Worm (Caenorhabditis elegans) whole organism, late embryonic: ENCODE data around the gene scl-7.

ENCODE experiments used
- C08G9.2 ChIP-seq: sonication (generic microtip); optimal IDR thresholded peaks from 2 replicates; lab custom pipeline; 2016; ENCODE audit warnings: mild to moderate bottlenecking, missing genetic modification characterization, moderate library complexity, missing compliant biosample characterization
- F13H6.1 ChIP-seq: sonication (generic microtip); optimal IDR thresholded peaks from 2 replicates; lab custom pipeline; 2016; ENCODE audit warnings: missing genetic modification characterization, missing compliant biosample characterization
- Y22D7AL.16 ChIP-seq: sonication (generic microtip); optimal IDR thresholded peaks from 2 replicates; lab custom pipeline; 2016; ENCODE audit warnings: missing genetic modification characterization, missing compliant biosample characterization
- ama-1 ChIP-seq: fragments of 150-350 bp; optimal IDR thresholded peaks from 2 replicates; lab custom pipeline; 2014
- ceh-18 ChIP-seq: sonication (generic microtip); optimal IDR thresholded peaks from 2 replicates; lab custom pipeline; 2016; ENCODE audit warnings: missing genetic modification characterization, missing compliant biosample characterization
- ceh-19 ChIP-seq: fragments of 200-800 bp; sonication (Bioruptor generic); optimal IDR thresholded peaks from 2 replicates; lab custom pipeline; 2018; ENCODE audit warnings: mild to moderate bottlenecking, missing genetic modification characterization, missing compliant biosample characterization
- ceh-2 ChIP-seq: sonication (generic microtip); optimal IDR thresholded peaks from 2 replicates; lab custom pipeline; 2016; ENCODE audit warnings: missing genotype, missing genetic modification characterization, missing compliant biosample characterization
- ceh-22 ChIP-seq: sonication (generic microtip); optimal IDR thresholded peaks from 2 replicates; lab custom pipeline; 2017; ENCODE audit warnings: missing biosample characterization, missing genetic modification characterization
- ceh-31 ChIP-seq: sonication (generic microtip); optimal IDR thresholded peaks from 2 replicates; lab custom pipeline; 2016; ENCODE audit warnings: missing genetic modification characterization, missing compliant biosample characterization
- ceh-34 ChIP-seq: sonication (generic microtip); optimal IDR thresholded peaks from 2 replicates; lab custom pipeline; 2016; ENCODE audit warnings: mild to moderate bottlenecking, missing genetic modification characterization, missing compliant biosample characterization
- ceh-45 ChIP-seq: fragments of 200-800 bp; sonication (Bioruptor generic); IDR thresholded peaks from 2 replicates; pipeline ENCODE4 v1.3.6; 2022; ENCODE audit warnings: missing genetic modification reagents, missing genetic modification characterization, missing compliant biosample characterization
- ceh-48 ChIP-seq: sonication (generic microtip); optimal IDR thresholded peaks from 2 replicates; lab custom pipeline; 2016; ENCODE audit warnings: missing genetic modification characterization, inconsistent platforms, missing compliant biosample characterization
- che-1 ChIP-seq: sonication (generic microtip); optimal IDR thresholded peaks from 2 replicates; lab custom pipeline; 2016; ENCODE audit warnings: mild to moderate bottlenecking, missing genetic modification characterization, missing compliant biosample characterization
- dve-1 ChIP-seq: sonication (generic microtip); optimal IDR thresholded peaks from 2 replicates; lab custom pipeline; 2017; ENCODE audit warnings: antibody characterized with exemption, mild to moderate bottlenecking, missing genetic modification characterization, missing compliant biosample characterization
- elt-2 ChIP-seq: sonication (generic microtip); optimal IDR thresholded peaks from 2 replicates; lab custom pipeline; 2016; ENCODE audit warnings: missing genetic modification reagents, missing genetic modification characterization, missing compliant biosample characterization
- elt-4 ChIP-seq: sonication (generic microtip); optimal IDR thresholded peaks from 2 replicates; lab custom pipeline; 2016; ENCODE audit warnings: missing genetic modification characterization, missing compliant biosample characterization
- eyg-1 ChIP-seq: sonication (generic microtip); optimal IDR thresholded peaks from 2 replicates; lab custom pipeline; 2016; ENCODE audit warnings: missing genotype, missing genetic modification characterization, missing compliant biosample characterization
- fax-1 ChIP-seq: sonication (generic microtip); optimal IDR thresholded peaks from 2 replicates; lab custom pipeline; 2016; ENCODE audit warnings: missing genotype, missing genetic modification characterization, missing compliant biosample characterization
- fkh-10 ChIP-seq: fragments of 150-350 bp; optimal IDR thresholded peaks from 2 replicates; lab custom pipeline; 2014; ENCODE audit warnings: missing biosample characterization, missing genetic modification reagents, missing genetic modification characterization
- gmeb-2 ChIP-seq: sonication (generic microtip); optimal IDR thresholded peaks from 2 replicates; lab custom pipeline; 2016; ENCODE audit warnings: missing genetic modification characterization, inconsistent platforms, missing compliant biosample characterization
- hlh-13 ChIP-seq: fragments of 200-800 bp; sonication (Bioruptor generic); optimal IDR thresholded peaks from 2 replicates; lab custom pipeline; 2018; ENCODE audit warnings: mild to moderate bottlenecking, missing genetic modification characterization, missing compliant biosample characterization
- hlh-30 ChIP-seq: sonication (generic microtip); optimal IDR thresholded peaks from 2 replicates; lab custom pipeline; 2017; ENCODE audit warnings: antibody characterized with exemption, missing genetic modification characterization, missing compliant biosample characterization; ENCODE audit not compliant: insufficient read depth
- hlh-6 ChIP-seq: sonication (generic microtip); optimal IDR thresholded peaks from 2 replicates; lab custom pipeline; 2016; ENCODE audit warnings: missing genotype, missing genetic modification characterization, missing compliant biosample characterization
- madf-2 ChIP-seq: sonication (generic microtip); optimal IDR thresholded peaks from 2 replicates; lab custom pipeline; 2017; ENCODE audit warnings: missing genetic modification characterization, missing compliant biosample characterization
- mec-3 ChIP-seq: sonication (generic microtip); optimal IDR thresholded peaks from 2 replicates; lab custom pipeline; 2016; ENCODE audit warnings: borderline replicate concordance, missing genetic modification characterization, missing compliant biosample characterization
- nfya-1 ChIP-seq: sonication (generic microtip); optimal IDR thresholded peaks from 2 replicates; lab custom pipeline; 2017; ENCODE audit warnings: missing genetic modification characterization, mild to moderate bottlenecking, missing compliant biosample characterization, antibody characterized with exemption, moderate library complexity
- nhr-232 ChIP-seq: sonication (generic microtip); optimal IDR thresholded peaks from 2 replicates; lab custom pipeline; 2016; ENCODE audit warnings: missing genetic modification characterization, missing compliant biosample characterization
- npax-4 ChIP-seq: sonication (generic microtip); optimal IDR thresholded peaks from 2 replicates; lab custom pipeline; 2016; ENCODE audit warnings: missing genetic modification characterization, missing compliant biosample characterization
- pha-4 ChIP-seq: fragments of 150-350 bp; optimal IDR thresholded peaks from 2 replicates; lab custom pipeline; 2018; ENCODE audit warnings: missing biosample characterization, missing genetic modification reagents, missing genetic modification characterization
- ref-2 ChIP-seq: sonication (generic microtip); optimal IDR thresholded peaks from 2 replicates; lab custom pipeline; 2016; ENCODE audit warnings: missing genetic modification characterization, missing compliant biosample characterization
- rnt-1 ChIP-seq: sonication (generic microtip); optimal IDR thresholded peaks from 2 replicates; lab custom pipeline; 2016; ENCODE audit warnings: missing genetic modification characterization, missing compliant biosample characterization
- sdc-2 ChIP-seq: sonication (generic microtip); optimal IDR thresholded peaks from 2 replicates; lab custom pipeline; 2016; ENCODE audit warnings: missing genotype, missing genetic modification characterization, missing compliant biosample characterization
- sox-2 ChIP-seq: fragments of 200-800 bp; sonication (Bioruptor generic); IDR thresholded peaks from 2 replicates; pipeline ENCODE4 v1.3.6; 2022; ENCODE audit warnings: missing genetic modification reagents, missing genetic modification characterization, missing compliant biosample characterization
- sox-4 ChIP-seq: sonication (generic microtip); optimal IDR thresholded peaks from 2 replicates; lab custom pipeline; 2017; ENCODE audit warnings: mild to moderate bottlenecking, missing genetic modification characterization, inconsistent platforms, missing compliant biosample characterization
- tbx-2 ChIP-seq: sonication (generic microtip); optimal IDR thresholded peaks from 2 replicates; lab custom pipeline; 2016; ENCODE audit warnings: missing genetic modification characterization, missing compliant biosample characterization
- tbx-7 ChIP-seq: sonication (generic microtip); optimal IDR thresholded peaks from 2 replicates; lab custom pipeline; 2016; ENCODE audit warnings: missing genotype, missing genetic modification characterization, missing compliant biosample characterization
- unc-3 ChIP-seq, 2 experiments: fragments of 200-800 bp in 1 of 2; sonication (Bioruptor generic) in 1 of 2; sonication (generic microtip) in 1 of 2; conservative IDR thresholded peaks in 1 of 2; optimal IDR thresholded peaks in 1 of 2; 2 replicates each; pipeline versions ENCODE4 v1.3.6 to Lab custom; 2016 to 2022; ENCODE audit warnings: missing compliant biosample characterization in 2 of 2, missing genetic modification characterization in 2 of 2, missing genetic modification reagents in 1 of 2
- unc-42 ChIP-seq: sonication (generic microtip); optimal IDR thresholded peaks from 2 replicates; lab custom pipeline; 2016; ENCODE audit warnings: missing genotype, missing genetic modification characterization, missing compliant biosample characterization
- unc-55 ChIP-seq: sonication (generic microtip); optimal IDR thresholded peaks from 2 replicates; lab custom pipeline; 2017; ENCODE audit warnings: missing biosample characterization, missing genetic modification reagents, missing genetic modification characterization
- unc-86 ChIP-seq: sonication (generic microtip); optimal IDR thresholded peaks from 2 replicates; lab custom pipeline; 2016; ENCODE audit warnings: missing genetic modification characterization, missing compliant biosample characterization
- zip-5 ChIP-seq: sonication (generic microtip); optimal IDR thresholded peaks from 2 replicates; lab custom pipeline; 2016; ENCODE audit warnings: missing genetic modification characterization, missing compliant biosample characterization

scl-7 gene

ce11 chrIV:13029674-13030466 is 40.4 kb upstream of the scl-7 start:
- peak; percentile 1 for TF ChIP-seq elt-2 (tag; lab: Kevin White, UChicago)
- TF ChIP-seq nfya-1 (tag; lab: Kevin White, UChicago) = peak; percentile 47
- TF ChIP-seq ceh-22 = no peak
- peak; percentile 40 for TF ChIP-seq fax-1 (tag; lab: Kevin White, UChicago)
- no peak for TF ChIP-seq zip-5 (tag; lab: Kevin White, UChicago)
- peak; percentile 33 for TF ChIP-seq C08G9.2 (tag; lab: Kevin White, UChicago)
- peak; percentile 80 for TF ChIP-seq sox-2 (GFP tag; lab: Robert Waterston, UW)
- peak; percentile 16 for TF ChIP-seq ceh-2
- TF ChIP-seq unc-42 (tag; lab: Kevin White, UChicago) = peak; percentile 4
- TF ChIP-seq ceh-19 (GFP tag; lab: Kevin White, UChicago) = peak; percentile 71
- peak; percentile 47 for TF ChIP-seq dve-1 (tag; lab: Kevin White, UChicago)
- peak; percentile 41 for TF ChIP-seq madf-2 (tag; lab: Kevin White, UChicago)
- peak; percentile 66 for TF ChIP-seq hlh-6
- no peak for TF ChIP-seq npax-4 (tag; lab: Kevin White, UChicago)
- TF ChIP-seq ceh-18 (tag; lab: Kevin White, UChicago) = no peak
- TF ChIP-seq sdc-2 (tag; lab: Kevin White, UChicago) = peak; percentile 49
- no peak for TF ChIP-seq nhr-232 (tag; lab: Kevin White, UChicago)
- TF ChIP-seq hlh-30 (tag; lab: Kevin White, UChicago) = peak; percentile 11
- peak; percentile 35 for TF ChIP-seq tbx-2 (tag; lab: Kevin White, UChicago)
- peak; percentile 32 for TF ChIP-seq che-1 (tag; lab: Kevin White, UChicago)
- TF ChIP-seq ref-2 = peak; percentile 59
- peak; percentile 41 for TF ChIP-seq ceh-34 (tag; lab: Kevin White, UChicago)
- peak; percentile 45 for TF ChIP-seq rnt-1
- TF ChIP-seq unc-86 = peak; percentile 16
- no peak for TF ChIP-seq tbx-7 (tag; lab: Kevin White, UChicago)
- peak; percentile 11 for TF ChIP-seq unc-55 (GFP tag; lab: Kevin White, UChicago)
- TF ChIP-seq ceh-31 (tag; lab: Kevin White, UChicago) = peak; percentile 83

ce11 chrIV:13030467-13031299 is 39.6 kb upstream of the scl-7 start:
- TF ChIP-seq sox-4 (no peak), rnt-1 (no peak), tbx-2 (tag; lab: Kevin White, UChicago) (peak; percentile 42), mec-3 (tag; lab: Kevin White, UChicago) (no peak), ceh-48 (tag; lab: Kevin White, UChicago) (no peak), ama-1 (lab: Kevin White, UChicago) (peak; percentile 19), hlh-13 (no peak), hlh-30 (tag; lab: Kevin White, UChicago) (no peak), elt-2 (tag; lab: Kevin White, UChicago) (peak; percentile 7), eyg-1 (tag; lab: Kevin White, UChicago) (no peak), ceh-31 (tag; lab: Kevin White, UChicago) (peak; percentile 15), pha-4 (tag; lab: Kevin White, UChicago) (no peak), F13H6.1 (tag; lab: Kevin White, UChicago) (no peak), che-1 (tag; lab: Kevin White, UChicago) (peak; percentile 3)

- TF ChIP-seq ama-1 (lab: Kevin White, UChicago) (no peak), gmeb-2 (no peak), fkh-10 (GFP tag; lab: Kevin White, UChicago) (no peak), unc-3 (GFP tag; conservative IDR thresholded peaks at IDR 0.05; lab: Robert Waterston, UW) (no peak), unc-3 (tag; optimal IDR thresholded peaks at IDR 0.05; lab: Kevin White, UChicago) (no peak), Y22D7AL.16 (tag; lab: Kevin White, UChicago) (no peak), zip-5 (tag; lab: Kevin White, UChicago) (no peak), npax-4 (tag; lab: Kevin White, UChicago) (no peak), ceh-45 (GFP tag; lab: Robert Waterston, UW) (no peak), elt-4 (tag; lab: Kevin White, UChicago) (no peak), ceh-2 (no peak)
Observed at ce11 chrIV:13032153-13032552, 38.1 kb upstream of the scl-7 start.
